ENCODE assay signal across 1 fruit fly cellular context in genomic region chr3R:13931813-13932212, dm6.
TF ChIP-seq lines count a peak whose summit lies in the region.

No protein-coding gene starts in this region.

TF ChIP-seq in whole organism, prepupa, 60 proteins besides CTCF, POLR2A, EP300 and RAD21 (continued from another document):
- TF ChIP-seq CG11902 (GFP tag; optimal IDR thresholded peaks at IDR 0.05; lab: Kevin White, UChicago) (no peak), topi (GFP tag; optimal IDR thresholded peaks at IDR 0.05; lab: Kevin White, UChicago) (peak; percentile 57), dac (GFP tag; optimal IDR thresholded peaks at IDR 0.05; lab: Kevin White, UChicago) (no peak), OdsH (GFP tag; optimal IDR thresholded peaks at IDR 0.05; lab: Kevin White, UChicago) (peak; percentile 28), Lpt (GFP tag; optimal IDR thresholded peaks at IDR 0.05; lab: Kevin White, UChicago) (no peak), Sox15 (GFP tag; optimal IDR thresholded peaks at IDR 0.05; lab: Kevin White, UChicago) (no peak), Hr38 (GFP tag; optimal IDR thresholded peaks at IDR 0.05; lab: Kevin White, UChicago) (no peak), CG8119 (GFP tag; IDR thresholded peaks at IDR 0.05; lab: Robert Waterston, UW) (0 out of 3 replicates have a peak, but pooled peaks have one; percentile 22), CG6854 (GFP tag; optimal IDR thresholded peaks at IDR 0.05; lab: Kevin White, UChicago) (no peak), CG6163 (GFP tag; IDR thresholded peaks at IDR 0.05; lab: Robert Waterston, UW) (no peak), CG10631 (GFP tag; optimal IDR thresholded peaks at IDR 0.05; lab: Kevin White, UChicago) (no peak), vri (GFP tag; optimal IDR thresholded peaks at IDR 0.05; lab: Kevin White, UChicago) (peak; percentile 27), acj6 (GFP tag; optimal IDR thresholded peaks at IDR 0.05; lab: Kevin White, UChicago) (peak; percentile 48), cyc (GFP tag; optimal IDR thresholded peaks at IDR 0.05; lab: Kevin White, UChicago) (peak; percentile 10), achi (GFP tag; optimal IDR thresholded peaks at IDR 0.05; lab: Kevin White, UChicago) (peak; percentile 53), CG31627 (GFP tag; optimal IDR thresholded peaks at IDR 0.05; lab: Kevin White, UChicago) (peak; percentile 57), lz (GFP tag; optimal IDR thresholded peaks at IDR 0.05; lab: Kevin White, UChicago) (peak; percentile 49), Hr39 (GFP tag; optimal IDR thresholded peaks at IDR 0.05; lab: Kevin White, UChicago) (peak; percentile 53), net (GFP tag; optimal IDR thresholded peaks at IDR 0.05; lab: Kevin White, UChicago) (no peak), ss (GFP tag; optimal IDR thresholded peaks at IDR 0.05; lab: Kevin White, UChicago) (no peak), CG7368 (GFP tag; optimal IDR thresholded peaks at IDR 0.05; lab: Kevin White, UChicago) (no peak), Eip78C (GFP tag; lab: Kevin White, UChicago) (peak; percentile 88), Sox14 (GFP tag; optimal IDR thresholded peaks at IDR 0.05; lab: Kevin White, UChicago) (peak; percentile 49), CG9139 (GFP tag; optimal IDR thresholded peaks at IDR 0.05; lab: Kevin White, UChicago) (no peak), CG4318 (GFP tag; optimal IDR thresholded peaks at IDR 0.05; lab: Kevin White, UChicago) (no peak), CG16779 (tag; optimal IDR thresholded peaks at IDR 0.05; lab: Kevin White, UChicago) (no peak), Hr4 (GFP tag; optimal IDR thresholded peaks at IDR 0.05; lab: Kevin White, UChicago) (peak; percentile 4), fkh (GFP tag; optimal IDR thresholded peaks at IDR 0.05; lab: Kevin White, UChicago) (no peak), Ets21C (GFP tag; optimal IDR thresholded peaks at IDR 0.05; lab: Kevin White, UChicago) (peak; percentile 39), Met (GFP tag; optimal IDR thresholded peaks at IDR 0.05; lab: Kevin White, UChicago) (peak; percentile 73)
